Fruit fly (Drosophila melanogaster) whole organism: Measurements from ENCODE around the gene ssp6.

Experiments used
- CG8478 ChIP-seq: fragments of >200 bp; optimal IDR thresholded peaks from 2 replicates; lab custom pipeline; 2018; ENCODE audit warnings: inconsistent platforms
- Dll ChIP-seq: fragments of >200 bp; optimal IDR thresholded peaks from 2 replicates; lab custom pipeline; 2017
- EcR ChIP-seq, 2 experiments: fragments of >200 bp; optimal IDR thresholded peaks; 2 replicates each; lab custom pipeline; 2017; ENCODE audit warnings: missing biosample characterization in 2 of 2, missing genetic modification characterization in 2 of 2, missing genetic modification reagents in 2 of 2
- pan ChIP-seq: fragments of >200 bp; optimal IDR thresholded peaks from 2 replicates; lab custom pipeline; 2017
- psq ChIP-seq: fragments of >200 bp; optimal IDR thresholded peaks from 2 replicates; lab custom pipeline; 2017
- usp ChIP-seq: fragments of >200 bp; optimal IDR thresholded peaks from 2 replicates; lab custom pipeline; 2017; ENCODE audit warnings: missing biosample characterization, missing genetic modification characterization, mixed read lengths

Gene ssp6

dm6 chr3L:6085988-6086387 lies 9.5 kb downstream of the ssp6 start:
- no peak for TF ChIP-seq pan (lab: Kevin White, UChicago)
- TF ChIP-seq EcR (GFP tag; optimal IDR thresholded peaks at IDR 0.05; lab: Kevin White, UChicago), result no peak
- TF ChIP-seq usp (GFP tag; lab: Kevin White, UChicago), result no peak
- TF ChIP-seq CG8478, result no peak
- TF ChIP-seq Dll (lab: Kevin White, UChicago), result no peak
- no peak for TF ChIP-seq psq (lab: Kevin White, UChicago)

- TF ChIP-seq Dll (lab: Kevin White, UChicago), result no peak
Measured at dm6 chr3L:6093213-6093612, 16.7 kb downstream of the ssp6 start, which contains the start of gene CG10469. CG10469 (minus strand) TSS chr3L:6093313.

dm6 chr3L:6094697-6095096 lies 18.2 kb downstream of the ssp6 start, which contains the start of the genes CG10467 and loj:
CG10467 (minus strand) TSS chr3L:6094747.
loj (plus strand) TSS chr3L:6094987.
- TF ChIP-seq CG8478 (no peak), psq (lab: Kevin White, UChicago) (no peak), usp (GFP tag; lab: Kevin White, UChicago) (no peak), EcR (GFP tag; optimal IDR thresholded peaks at IDR 0.05; lab: Kevin White, UChicago) (no peak), Dll (lab: Kevin White, UChicago) (no peak), pan (lab: Kevin White, UChicago) (no peak)

- TF ChIP-seq Dll (lab: Kevin White, UChicago), result no peak
- no peak for TF ChIP-seq usp (GFP tag; lab: Kevin White, UChicago)
Measured at dm6 chr3L:6097270-6097669, 20.7 kb downstream of the ssp6 start, which contains the start of gene Ets65A. Ets65A (plus strand) TSS chr3L:6097617.

- TF ChIP-seq CG8478 (no peak), usp (GFP tag; lab: Kevin White, UChicago) (no peak), Dll (lab: Kevin White, UChicago) (no peak), pan (lab: Kevin White, UChicago) (no peak), EcR (GFP tag; optimal IDR thresholded peaks at IDR 0.05; lab: Kevin White, UChicago) (no peak), psq (lab: Kevin White, UChicago) (no peak)
Measured at dm6 chr3L:6103658-6104057, 27.1 kb downstream of the ssp6 start.

dm6 chr3L:6104551-6104950 lies 28.0 kb downstream of the ssp6 start:
- TF ChIP-seq Dll (lab: Kevin White, UChicago) (no peak), CG8478 (no peak), pan (lab: Kevin White, UChicago) (no peak), EcR (GFP tag; optimal IDR thresholded peaks at IDR 0.05; lab: Kevin White, UChicago) (no peak), usp (GFP tag; lab: Kevin White, UChicago) (no peak), psq (lab: Kevin White, UChicago) (no peak)

- no peak for TF ChIP-seq psq (lab: Kevin White, UChicago)
- no peak for TF ChIP-seq usp (GFP tag; lab: Kevin White, UChicago)
- TF ChIP-seq EcR (GFP tag; optimal IDR thresholded peaks at IDR 0.05; lab: Kevin White, UChicago), result no peak
- TF ChIP-seq Dll (lab: Kevin White, UChicago), result no peak
- TF ChIP-seq CG8478, result no peak
- no peak for TF ChIP-seq pan (lab: Kevin White, UChicago)
Measured at dm6 chr3L:6105435-6105834, 28.9 kb downstream of the ssp6 start.

- TF ChIP-seq psq (lab: Kevin White, UChicago) (no peak), EcR (GFP tag; optimal IDR thresholded peaks at IDR 0.05; lab: Kevin White, UChicago) (no peak), pan (lab: Kevin White, UChicago) (no peak), usp (GFP tag; lab: Kevin White, UChicago) (no peak), CG8478 (no peak), Dll (lab: Kevin White, UChicago) (no peak)
Measured at dm6 chr3L:6106717-6107116, 30.2 kb downstream of the ssp6 start.

dm6 chr3L:6108264-6109060 lies 31.9 kb downstream of the ssp6 start:
- TF ChIP-seq CG8478, result no peak
- no peak for TF ChIP-seq psq (lab: Kevin White, UChicago)
- TF ChIP-seq usp (GFP tag; lab: Kevin White, UChicago), result no peak
- no peak for TF ChIP-seq EcR (GFP tag; optimal IDR thresholded peaks at IDR 0.05; lab: Kevin White, UChicago)
- no peak for TF ChIP-seq Dll (lab: Kevin White, UChicago)

- TF ChIP-seq pan (lab: Kevin White, UChicago) (no peak), usp (GFP tag; lab: Kevin White, UChicago) (no peak), psq (lab: Kevin White, UChicago) (no peak), CG8478 (no peak), EcR (GFP tag; optimal IDR thresholded peaks at IDR 0.05; lab: Kevin White, UChicago) (no peak), Dll (lab: Kevin White, UChicago) (no peak)
Measured at dm6 chr3L:6110673-6111449, 34.3 kb downstream of the ssp6 start.

- TF ChIP-seq pan (lab: Kevin White, UChicago) (no peak), EcR (GFP tag; optimal IDR thresholded peaks at IDR 0.05; lab: Kevin White, UChicago) (no peak), Dll (lab: Kevin White, UChicago) (no peak), psq (lab: Kevin White, UChicago) (no peak), CG8478 (no peak), usp (GFP tag; lab: Kevin White, UChicago) (no peak)
Measured at dm6 chr3L:6111458-6111857, 34.9 kb downstream of the ssp6 start.
